Worm (Caenorhabditis elegans): ENCODE data around the gene lon-1.
A peak's percentile ranks its signal among the peaks of the same experiment; 100 is the strongest.

Gene lon-1

ce11 chrIII:5448177-5448576 is 26.1 kb upstream of the lon-1 start, which contains the start of gene skpt-1 (continued):
- TF ChIP-seq nhr-80 (tag; optimal IDR thresholded peaks at IDR 0.05), result no peak
- peak; percentile 45; the same call in 1 of the 2 replicates for TF ChIP-seq attf-3 (GFP tag; conservative IDR thresholded peaks at IDR 0.05)
- TF ChIP-seq Y53G8AR.9 (GFP tag; conservative IDR thresholded peaks at IDR 0.05), result peak; percentile 87
- TF ChIP-seq F55B11.4 (tag; optimal IDR thresholded peaks at IDR 0.05; ENCODE audit: borderline replicate concordance, insufficient read depth), result no peak
- peak; percentile 60 for TF ChIP-seq tbp1 (GFP tag; optimal IDR thresholded peaks at IDR 0.05)
- no peak for TF ChIP-seq F10E7.11 (tag; optimal IDR thresholded peaks at IDR 0.05)
- TF ChIP-seq Y95B8A.8 (GFP tag; IDR thresholded peaks at IDR 0.05), result peak; percentile 91; the same call in 1 of the 2 replicates
- TF ChIP-seq ekl-4 (GFP tag; IDR thresholded peaks at IDR 0.05), result peak; percentile 90
- TF ChIP-seq B0261.1 (tag; optimal IDR thresholded peaks at IDR 0.05), result no peak
- peak; percentile 86 for TF ChIP-seq hsf-1 (GFP tag; IDR thresholded peaks at IDR 0.05)
- no peak for TF ChIP-seq gei-17 (GFP tag; optimal IDR thresholded peaks at IDR 0.05)
- no peak for TF ChIP-seq ceh-27 (GFP tag; optimal IDR thresholded peaks at IDR 0.05)
- TF ChIP-seq madf-6 (GFP tag; IDR thresholded peaks at IDR 0.05), result peak; percentile 99
- 0 out of 2 replicates have a peak, but pooled peaks have one; percentile 34 for TF ChIP-seq bed-2 (GFP tag; IDR thresholded peaks at IDR 0.05)
- TF ChIP-seq athp-1 (tag; optimal IDR thresholded peaks at IDR 0.05), result peak; percentile 58
- TF ChIP-seq F57C9.4 (tag; optimal IDR thresholded peaks at IDR 0.05), result no peak
- no peak for TF ChIP-seq lsy-27 (tag; optimal IDR thresholded peaks at IDR 0.05; ENCODE audit: borderline replicate concordance, insufficient read depth)
- no peak for TF ChIP-seq tbx-9 (tag; optimal IDR thresholded peaks at IDR 0.05; ENCODE audit: borderline replicate concordance)
- TF ChIP-seq Y53F4B.3 (GFP tag; IDR thresholded peaks at IDR 0.05), result no peak
- TF ChIP-seq repo-1 (tag; optimal IDR thresholded peaks at IDR 0.05), result no peak
- no peak for TF ChIP-seq mes-4 (tag; optimal IDR thresholded peaks at IDR 0.05)
- peak; percentile 88 for TF ChIP-seq dox-1 (GFP tag; IDR thresholded peaks at IDR 0.05)
- TF ChIP-seq hlh-26 (GFP tag; conservative IDR thresholded peaks at IDR 0.05), result no peak
- peak; percentile 76; the same call in 1 of the 2 replicates for TF ChIP-seq lir-1 (GFP tag; conservative IDR thresholded peaks at IDR 0.05)
- TF ChIP-seq ama-1 (optimal IDR thresholded peaks at IDR 0.05), result no peak
- TF ChIP-seq ama-1 (GFP tag; optimal IDR thresholded peaks at IDR 0.05), result no peak
- peak; percentile 97 for TF ChIP-seq D2030.7 (GFP tag; IDR thresholded peaks at IDR 0.05)
- TF ChIP-seq atf-7 (tag; optimal IDR thresholded peaks at IDR 0.05), result no peak
- peak; percentile 82 for TF ChIP-seq rcor-1 (GFP tag; IDR thresholded peaks at IDR 0.05)
- TF ChIP-seq egl-18 (GFP tag; IDR thresholded peaks at IDR 0.05), result no peak
- peak; percentile 63 for TF ChIP-seq hmg-1.2 (GFP tag; IDR thresholded peaks at IDR 0.05)
- no peak for TF ChIP-seq lin-40 (tag; optimal IDR thresholded peaks at IDR 0.05)
- no peak for TF ChIP-seq F57A8.1 (GFP tag; optimal IDR thresholded peaks at IDR 0.05)
- no peak for TF ChIP-seq K11D2.4 (GFP tag; IDR thresholded peaks at IDR 0.05)
- peak; percentile 93 for TF ChIP-seq madf-3 (GFP tag; IDR thresholded peaks at IDR 0.05)
- TF ChIP-seq lsl-1 (GFP tag; optimal IDR thresholded peaks at IDR 0.05), result peak; percentile 86
- TF ChIP-seq ZK185.1 (tag; optimal IDR thresholded peaks at IDR 0.05; ENCODE audit: poor library complexity, severe bottlenecking), result no peak
- no peak for TF ChIP-seq dpff-1 (tag; optimal IDR thresholded peaks at IDR 0.05)
- no peak for TF ChIP-seq rec-8 (tag; optimal IDR thresholded peaks at IDR 0.05)
- TF ChIP-seq akir-1 (GFP tag; optimal IDR thresholded peaks at IDR 0.05), result no peak
- TF ChIP-seq let-607 (tag; optimal IDR thresholded peaks at IDR 0.05), result no peak
- TF ChIP-seq chd-7 (tag; optimal IDR thresholded peaks at IDR 0.05), result no peak
- no peak for TF ChIP-seq T07F8.4 (tag; optimal IDR thresholded peaks at IDR 0.05)
- no peak for TF ChIP-seq ceh-58 (GFP tag; IDR thresholded peaks at IDR 0.05)
- 0 out of 2 replicates have a peak, but pooled peaks have one; percentile 26 for TF ChIP-seq Y67H2A.10 (GFP tag; conservative IDR thresholded peaks at IDR 0.05)
- TF ChIP-seq lin-26 (GFP tag; IDR thresholded peaks at IDR 0.05), result no peak
- no peak for TF ChIP-seq ztf-6 (GFP tag; IDR thresholded peaks at IDR 0.05)
- TF ChIP-seq mcd-1 (GFP tag; IDR thresholded peaks at IDR 0.05), result peak; percentile 97
- TF ChIP-seq lag-1 (GFP tag; IDR thresholded peaks at IDR 0.05), result no peak

All from whole organism, young adult.